Fruit fly (Drosophila melanogaster): Measurements from ENCODE around the gene CG34133.

The CG34133 gene

DNA sequence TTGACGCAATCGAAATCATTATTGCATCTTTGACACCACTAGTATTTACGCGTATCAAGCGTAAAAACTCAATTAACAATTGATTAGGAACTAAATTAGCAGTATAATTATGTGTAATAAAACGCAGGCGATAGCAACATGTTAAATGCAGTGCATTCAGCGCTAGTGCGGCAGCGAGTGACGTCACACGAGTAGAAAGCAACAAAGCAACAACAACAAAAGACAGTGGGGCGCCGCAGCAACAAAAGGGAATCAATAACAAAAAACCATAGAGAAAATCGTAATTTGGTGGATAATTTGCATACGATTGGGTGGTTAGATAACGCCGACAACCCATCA is at the start of gene CG34133:
CG34133 (plus strand) TSS at position 16 of the 339 bp plus-strand sequence.
- TF ChIP-seq noc (tag; optimal IDR thresholded peaks at IDR 0.05): no peak

DNA sequence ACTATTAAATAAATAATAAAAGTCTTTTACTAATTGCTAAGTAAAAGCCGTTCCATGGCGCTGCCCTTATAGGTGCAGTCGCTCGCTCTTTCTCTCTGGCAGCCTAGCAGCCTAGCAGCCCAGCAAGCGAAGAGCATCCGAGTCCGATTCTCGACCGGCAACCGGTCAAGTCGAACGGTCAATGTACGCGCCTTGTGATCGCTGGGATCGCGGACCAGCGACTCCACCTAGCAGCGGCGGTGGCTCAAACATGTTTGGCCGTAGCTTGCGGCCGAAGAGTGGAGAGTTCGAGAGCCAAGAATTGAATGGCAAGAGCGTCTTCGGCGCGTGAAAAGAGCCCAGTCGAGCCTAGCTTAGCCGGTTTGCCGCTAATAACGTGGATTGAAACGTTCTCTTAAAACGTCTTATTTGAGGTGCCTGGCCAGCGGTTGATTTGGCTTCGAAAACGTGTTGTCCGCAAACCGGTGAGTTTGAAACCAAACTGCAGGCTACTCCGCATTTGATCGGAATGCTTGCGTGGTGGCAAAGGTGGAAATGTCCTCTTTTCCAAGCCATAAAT is 39.9 kb upstream of the CG34133 start:
- no peak for TF ChIP-seq noc (tag; optimal IDR thresholded peaks at IDR 0.05)

DNA sequence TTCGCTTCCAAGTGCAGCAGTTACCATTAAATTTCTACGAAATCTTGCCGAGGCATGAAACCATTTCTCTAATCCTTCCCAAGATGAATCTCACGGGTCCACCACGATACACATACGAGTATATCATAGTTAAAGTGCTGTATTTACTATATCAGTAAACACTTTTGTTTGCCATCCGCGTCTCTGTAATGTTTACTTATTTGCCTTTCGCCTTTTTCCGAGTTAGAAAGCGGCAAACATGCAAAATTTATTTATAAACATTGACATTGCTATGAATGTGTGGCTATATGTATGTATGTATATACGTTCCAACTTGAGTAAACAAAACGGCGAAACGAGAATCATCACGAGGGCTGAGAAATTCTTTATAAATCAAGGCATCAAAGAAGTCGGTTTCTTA is 38.2 kb upstream of the CG34133 start:
- peak; percentile 61 for TF ChIP-seq noc (tag; optimal IDR thresholded peaks at IDR 0.05)

DNA sequence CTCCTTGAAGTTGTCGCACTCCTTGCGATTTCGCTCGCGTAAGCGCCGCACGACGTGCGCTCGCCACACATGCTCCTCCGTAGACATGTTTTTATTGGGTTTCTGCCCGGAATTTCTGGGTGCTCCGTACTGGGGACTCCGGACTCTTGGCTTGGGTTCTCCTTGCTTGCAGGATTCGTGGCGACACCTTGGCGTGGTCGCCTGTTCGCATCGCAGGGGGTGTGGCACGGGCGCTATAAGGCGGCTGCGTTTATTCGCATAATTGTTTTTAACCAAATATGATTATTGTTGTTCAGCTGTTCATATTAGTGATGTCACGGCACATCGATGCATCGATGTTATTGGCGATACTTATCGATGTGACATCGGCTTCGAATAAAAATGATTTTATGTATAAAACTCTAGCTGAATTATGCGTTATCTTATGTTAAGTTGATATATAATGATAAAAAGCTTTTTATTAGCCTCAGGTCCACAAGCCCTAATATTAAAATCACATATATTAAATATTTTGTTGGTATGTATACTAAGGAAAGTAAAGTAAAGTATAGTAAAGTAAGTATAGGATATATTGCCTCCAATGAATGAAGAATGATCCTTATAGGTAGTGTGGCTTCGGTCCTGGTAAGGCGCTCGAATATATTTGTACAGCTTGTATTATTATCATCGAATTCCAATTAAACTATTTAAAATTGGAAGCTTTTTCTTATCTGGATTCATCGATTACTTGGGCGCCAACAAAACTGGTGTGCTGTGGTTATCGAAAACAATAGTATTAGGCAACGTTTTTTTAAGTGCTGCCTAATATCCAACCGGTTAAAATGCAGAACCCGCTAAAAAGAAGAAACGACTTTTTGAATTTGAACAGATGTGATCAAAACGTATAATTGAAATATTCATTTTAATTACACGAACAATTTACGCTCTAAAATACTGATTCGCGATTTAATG is 34.1 kb upstream of the CG34133 start, which contains the start of gene Atg16:
Atg16 (minus strand) TSS at position 343 of the 951 bp plus-strand sequence.
- no peak for TF ChIP-seq noc (tag; optimal IDR thresholded peaks at IDR 0.05)

DNA sequence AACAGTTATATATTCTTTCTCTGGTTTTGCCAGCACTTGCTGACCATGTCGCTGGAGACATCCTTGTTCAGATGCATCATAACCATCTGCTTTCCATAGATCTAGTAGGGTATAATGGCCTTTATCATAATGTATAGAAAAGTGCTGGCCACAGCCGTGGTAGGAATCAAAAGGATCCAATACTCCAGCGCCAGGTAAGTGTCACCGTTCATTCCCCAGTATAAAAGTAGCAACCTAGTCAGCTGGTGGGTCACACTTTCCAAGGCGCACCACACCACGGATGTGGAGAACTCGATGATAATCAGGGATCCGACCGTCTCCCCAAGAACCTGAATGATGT is 33.5 kb upstream of the CG34133 start, which contains the start of gene Prtl99C:
Prtl99C (plus strand) TSS at position 241 of the 340 bp plus-strand sequence.
- no peak for TF ChIP-seq noc (tag; optimal IDR thresholded peaks at IDR 0.05)

DNA sequence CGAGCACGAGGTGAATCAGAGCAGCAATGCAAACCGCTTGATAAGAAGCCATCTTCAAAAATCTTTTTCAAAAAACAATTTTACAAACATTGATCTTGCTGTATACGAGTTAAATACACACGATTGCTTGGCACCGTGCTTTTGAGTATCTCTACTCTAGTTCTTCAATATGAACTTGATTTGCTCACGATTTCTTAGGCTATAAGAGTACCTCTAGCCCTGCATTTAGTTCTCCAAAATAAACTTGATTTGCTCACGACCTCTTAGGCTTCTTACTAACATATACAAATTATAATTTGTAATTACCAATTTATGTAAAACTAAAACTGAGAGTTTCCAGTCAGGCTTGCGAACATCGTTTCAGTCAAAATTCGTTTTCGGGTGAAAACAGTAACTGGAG is 33.0 kb upstream of the CG34133 start, which contains the start of gene CG42592:
CG42592 (minus strand) TSS at position 101 of the 400 bp plus-strand sequence.
- no peak for TF ChIP-seq noc (tag; optimal IDR thresholded peaks at IDR 0.05)

DNA sequence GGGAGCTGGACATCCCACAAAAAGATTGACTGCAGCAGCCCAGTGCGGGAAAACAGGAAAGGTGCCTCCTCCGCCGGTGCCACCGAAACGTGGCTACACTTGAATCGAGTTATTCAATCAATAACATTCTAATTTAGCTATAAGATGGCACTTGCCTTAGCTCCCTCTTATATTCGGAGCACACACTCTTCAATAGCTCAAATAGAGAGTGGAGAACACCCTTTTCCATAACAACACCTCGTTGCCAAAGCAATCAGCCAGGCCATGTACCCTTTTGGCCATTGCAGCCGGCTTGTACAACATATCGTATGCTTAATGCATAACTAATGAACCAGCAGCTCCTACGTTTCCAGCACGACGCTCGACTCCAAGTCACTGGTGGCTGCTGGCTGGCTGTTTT is 31.4 kb upstream of the CG34133 start:
- TF ChIP-seq noc (tag; optimal IDR thresholded peaks at IDR 0.05): no peak

DNA sequence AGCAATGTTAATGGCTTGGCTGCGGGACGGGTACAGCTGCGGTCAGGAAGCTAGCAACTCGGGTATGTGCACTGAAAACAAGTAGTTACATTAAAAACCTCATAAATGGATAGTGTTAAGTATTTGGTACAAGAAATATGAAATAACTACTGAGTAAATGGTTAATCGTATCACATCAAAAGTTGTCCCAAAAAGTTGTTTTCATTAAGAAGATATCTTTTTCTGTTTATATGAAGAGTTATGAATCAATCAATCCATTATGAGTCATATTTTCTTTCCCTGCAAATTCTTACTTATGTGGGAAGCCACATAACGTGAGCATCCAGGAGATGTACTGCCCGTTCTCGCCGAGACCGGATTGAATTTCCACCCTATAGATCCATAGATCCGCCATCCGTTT is 30.4 kb upstream of the CG34133 start:
- no peak for TF ChIP-seq noc (tag; optimal IDR thresholded peaks at IDR 0.05)

DNA sequence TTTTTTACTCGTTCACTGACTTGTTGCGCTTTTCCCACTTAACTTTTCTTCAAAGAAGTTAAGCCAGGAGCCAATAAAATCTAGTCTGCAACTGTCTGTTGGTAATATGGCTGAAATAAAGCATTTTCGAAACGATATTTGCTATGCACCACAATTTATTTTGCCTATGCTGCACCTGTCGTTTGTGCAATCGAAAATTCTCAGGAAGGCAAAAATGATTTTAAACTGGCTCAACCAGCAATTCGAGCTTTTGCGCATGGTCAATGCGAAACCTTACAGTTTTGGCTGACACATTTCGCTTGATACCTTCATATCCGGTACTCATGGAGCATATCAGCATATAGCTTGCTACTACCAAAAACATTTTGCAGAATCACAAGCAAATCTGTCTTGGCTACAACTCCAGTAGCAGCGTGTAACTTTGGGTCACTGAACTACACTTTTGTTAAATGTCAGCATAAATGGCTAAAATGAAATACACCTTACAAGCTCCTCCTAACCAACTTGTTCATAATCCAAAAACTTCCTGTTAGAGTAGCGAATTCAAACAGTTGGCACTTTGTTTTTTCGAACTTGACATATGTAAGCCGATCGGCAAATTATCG is 29.4 kb upstream of the CG34133 start:
- no peak for TF ChIP-seq noc (tag; optimal IDR thresholded peaks at IDR 0.05)

DNA sequence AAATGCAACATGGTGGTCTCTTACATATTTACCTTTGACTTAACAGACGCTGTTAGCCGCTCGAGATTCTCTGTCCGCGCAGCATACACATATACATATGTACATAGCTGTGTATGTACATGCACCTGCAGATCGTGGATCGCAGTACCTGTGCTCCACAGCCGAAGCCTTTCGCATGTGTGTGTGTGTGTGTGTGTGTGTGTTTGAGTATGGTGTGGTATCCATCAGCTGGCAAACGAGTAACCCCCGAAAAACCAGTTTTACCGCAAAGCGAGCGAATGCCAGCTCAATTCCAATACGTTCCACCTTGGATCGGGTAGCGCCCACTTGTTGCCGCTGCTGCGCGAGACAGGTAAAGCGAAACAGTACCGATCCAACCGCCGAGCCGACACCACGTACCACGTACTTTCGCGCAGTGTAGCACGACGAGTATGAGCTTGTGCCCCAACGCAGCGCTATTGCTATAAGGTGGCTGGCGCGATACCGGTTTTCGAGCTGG is 27.8 kb upstream of the CG34133 start, which contains the start of gene Cad99C:
Cad99C (plus strand) TSS at position 365 of the 499 bp plus-strand sequence.
- TF ChIP-seq noc (tag; optimal IDR thresholded peaks at IDR 0.05): no peak

DNA sequence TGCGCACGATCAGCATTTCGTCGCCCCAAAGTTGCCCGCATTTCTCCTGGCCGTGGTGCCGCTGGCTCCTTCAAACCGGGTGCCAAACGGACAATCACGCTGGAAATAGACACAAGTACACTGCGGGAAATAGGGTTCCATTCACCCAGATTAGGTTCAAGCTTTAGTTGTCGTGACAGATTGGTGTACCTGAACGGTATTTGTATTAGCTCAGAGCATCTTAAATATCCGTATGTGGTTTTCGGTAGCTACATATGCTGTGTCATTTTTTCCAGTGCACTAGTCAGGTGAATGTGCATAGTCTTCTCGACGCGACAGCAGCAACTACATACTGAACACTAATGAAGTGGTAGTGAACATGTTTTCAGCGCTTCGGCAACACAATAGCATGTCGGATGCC is 22.0 kb upstream of the CG34133 start:
- TF ChIP-seq noc (tag; optimal IDR thresholded peaks at IDR 0.05): no peak

DNA sequence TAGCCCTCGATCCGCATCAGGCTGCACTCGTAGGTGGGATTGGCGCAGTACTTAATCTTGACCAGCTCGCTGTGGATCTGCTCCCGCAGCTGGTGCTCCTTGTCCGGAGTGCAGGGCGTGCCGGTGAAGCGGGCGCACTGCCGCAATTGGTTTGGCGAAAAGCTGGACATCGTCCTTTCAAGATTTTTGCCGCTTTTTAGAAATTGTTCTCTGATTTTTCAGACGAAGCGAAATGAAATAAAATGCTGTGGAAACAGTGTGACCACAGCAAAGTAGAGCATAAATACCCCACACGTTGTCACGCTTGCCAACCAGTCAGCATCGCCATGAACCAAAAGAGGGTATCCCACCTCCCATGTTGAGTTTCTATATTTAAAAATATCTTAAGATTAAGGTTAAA is 11.9 kb upstream of the CG34133 start, which contains the start of gene dgt1:
dgt1 (minus strand) TSS at position 264 of the 400 bp plus-strand sequence.
- TF ChIP-seq noc (tag; optimal IDR thresholded peaks at IDR 0.05): no peak

DNA sequence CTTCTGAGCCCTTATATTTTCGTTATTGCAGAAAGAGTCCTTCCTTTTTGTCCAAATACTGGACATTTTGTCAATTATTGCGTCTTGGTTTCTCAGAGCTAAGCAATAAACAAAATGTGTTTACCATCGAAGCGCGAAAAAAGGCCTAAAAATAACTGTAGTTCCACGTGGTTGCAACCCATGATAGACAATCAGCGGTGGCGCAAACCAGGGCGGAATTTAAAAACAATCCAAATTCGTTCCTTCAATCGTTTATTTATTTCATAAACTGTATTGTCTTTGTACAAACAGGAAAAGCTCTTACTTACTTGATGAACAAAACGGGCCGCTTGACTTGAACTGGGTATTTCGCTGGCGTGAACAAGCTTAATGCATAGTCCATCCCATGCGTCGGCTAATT is 10.4 kb upstream of the CG34133 start, which contains the start of gene CG7824:
CG7824 (minus strand) TSS at position 131 of the 400 bp plus-strand sequence.
- TF ChIP-seq noc (tag; optimal IDR thresholded peaks at IDR 0.05): no peak

DNA sequence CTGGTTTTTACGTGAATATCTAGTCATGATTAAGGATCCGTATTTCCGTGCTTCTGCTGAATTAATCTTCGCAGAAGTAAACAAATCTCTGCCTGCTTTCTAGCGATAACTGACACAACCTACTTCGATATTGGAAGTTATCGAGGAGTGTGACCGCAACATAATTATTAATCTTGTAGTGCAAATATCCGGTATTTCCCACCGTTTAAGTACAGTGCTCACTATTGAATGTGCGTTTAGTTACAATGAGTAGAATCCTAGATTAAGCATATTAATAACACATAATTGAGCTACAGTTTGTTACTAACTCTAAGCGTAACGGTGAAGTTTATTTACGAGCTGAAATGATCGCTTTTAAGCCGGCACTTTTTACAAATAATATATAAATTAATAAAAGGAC is 9.4 kb upstream of the CG34133 start:
- TF ChIP-seq noc (tag; optimal IDR thresholded peaks at IDR 0.05): peak; percentile 1

DNA sequence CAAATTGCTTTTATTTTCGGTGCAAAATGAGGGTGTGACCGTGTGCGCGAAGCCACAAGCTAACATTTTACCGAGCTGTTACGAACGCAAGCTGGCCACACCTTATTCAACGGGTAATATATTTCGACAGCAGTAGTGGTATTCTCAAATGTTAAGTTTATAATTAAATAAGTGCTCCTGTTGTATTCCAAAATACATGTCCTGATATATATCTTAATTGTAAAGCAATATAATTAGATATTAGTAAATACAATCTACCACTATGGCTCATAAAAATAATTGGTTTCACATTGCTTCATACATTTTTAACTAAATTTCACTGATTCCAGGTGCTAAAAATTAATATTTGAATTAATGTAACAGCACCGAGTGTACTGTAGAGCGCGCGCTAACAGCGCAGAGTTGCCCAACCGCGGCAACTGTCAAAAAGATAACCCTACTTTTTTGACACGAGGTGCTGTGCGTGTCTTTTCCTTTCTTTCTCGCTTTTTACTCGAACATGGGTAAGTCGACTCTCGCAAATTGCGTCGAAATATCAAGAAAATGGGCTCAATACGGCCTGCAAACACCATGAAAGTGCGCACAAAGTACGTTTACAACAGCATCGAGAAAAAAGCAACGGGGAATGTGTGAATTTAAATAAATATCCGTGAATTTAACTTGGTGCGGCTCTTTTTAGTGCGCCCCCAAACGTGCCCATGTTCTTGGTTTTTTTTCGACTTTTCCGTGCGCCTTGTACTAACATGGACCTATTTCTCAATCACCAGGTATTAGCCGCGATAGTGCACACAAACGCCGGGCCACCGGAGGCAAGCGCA is 7.5 kb upstream of the CG34133 start, which contains the start of the genes CG15514 and RpS8:
CG15514 (minus strand) TSS at position 63 of the 818 bp plus-strand sequence.
RpS8 (plus strand) TSS at position 151 of the 818 bp plus-strand sequence.
- TF ChIP-seq noc (tag; optimal IDR thresholded peaks at IDR 0.05): peak; percentile 68

Data from whole organism, larva.